Worm (Caenorhabditis elegans): ENCODE data around the gene T09A5.4.

DNA sequence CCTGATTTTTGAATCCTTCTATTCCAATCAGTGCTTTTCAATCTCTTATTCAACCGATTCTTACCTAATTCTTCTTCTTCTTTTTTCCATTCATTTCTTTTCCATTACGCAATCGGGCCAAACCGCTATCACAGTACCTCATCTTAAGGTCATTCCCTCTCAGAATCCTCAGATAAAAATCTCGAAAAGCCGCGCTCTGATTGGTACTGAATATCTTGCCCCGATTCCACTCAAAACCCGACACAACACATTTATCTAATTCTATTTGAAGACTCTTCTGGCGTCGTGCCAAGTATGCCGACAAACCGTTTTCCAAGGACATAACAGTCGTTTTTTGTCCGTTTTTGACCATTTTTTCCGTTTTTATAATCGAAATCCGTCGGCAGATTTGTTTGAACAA lies 44.1 kb upstream of the T09A5.4 start:
- TF ChIP-seq ztf-11 (tag; optimal IDR thresholded peaks at IDR 0.05) (no peak), pha-4 (tag; optimal IDR thresholded peaks at IDR 0.05) (no peak), snpc-4 (tag; optimal IDR thresholded peaks at IDR 0.05) (no peak)
